Worm (Caenorhabditis elegans) whole organism, L1 larva: ENCODE measurements around the gene idpc-1.

Source experiments
- efl-3 ChIP-seq: fragments of 200-800 bp; sonication (Bioruptor generic); optimal IDR thresholded peaks from 2 replicates; lab custom pipeline; 2018; ENCODE audit warnings: mild to moderate bottlenecking, missing genetic modification characterization, missing compliant biosample characterization
- irx-1 ChIP-seq: sonication (generic microtip); optimal IDR thresholded peaks from 2 replicates; lab custom pipeline; 2016; ENCODE audit warnings: missing genetic modification characterization, missing compliant biosample characterization
- mep-1 ChIP-seq: fragments of 150-350 bp; optimal IDR thresholded peaks from 2 replicates; lab custom pipeline; 2014; ENCODE audit warnings: missing biosample characterization, missing genetic modification characterization
- nhr-11 ChIP-seq: fragments of 150-350 bp; optimal IDR thresholded peaks from 2 replicates; lab custom pipeline; 2014; ENCODE audit warnings: missing biosample characterization, missing genetic modification characterization
- pqm-1 ChIP-seq: sonication (generic microtip); optimal IDR thresholded peaks from 3 replicates; lab custom pipeline; 2017; ENCODE audit warnings: missing biosample characterization, missing genetic modification characterization
- snpc-4 ChIP-seq: fragments of 150-350 bp; optimal IDR thresholded peaks from 2 replicates; lab custom pipeline; 2014; ENCODE audit warnings: missing biosample characterization, missing genetic modification characterization
- unc-30 ChIP-seq: sonication (generic microtip); optimal IDR thresholded peaks from 2 replicates; lab custom pipeline; 2017; ENCODE audit warnings: missing biosample characterization, missing genetic modification characterization
- ztf-11 ChIP-seq, 2 experiments: sonication (generic microtip); optimal IDR thresholded peaks; 2 replicates each; lab custom pipeline; 2016 to 2017; ENCODE audit warnings: missing genetic modification characterization in 2 of 2, missing biosample characterization in 1 of 2, missing compliant biosample characterization in 1 of 2

- no peak for TF ChIP-seq nhr-11 (tag; lab: Kevin White, UChicago)
- TF ChIP-seq ztf-11 (tag; optimal IDR thresholded peaks at IDR 0.05; lab: Kevin White, UChicago): no peak
- no peak for TF ChIP-seq irx-1
- TF ChIP-seq unc-30 (tag; lab: Kevin White, UChicago): no peak
- TF ChIP-seq snpc-4 (tag; lab: Kevin White, UChicago): no peak
- TF ChIP-seq efl-3 (GFP tag; lab: Kevin White, UChicago): no peak
- TF ChIP-seq pqm-1: no peak
- no peak for TF ChIP-seq mep-1
Observed at ce11 chrIII:11402717-11403116, 24.3 kb upstream of the idpc-1 start, which contains the start of gene Y47D3B.12.
